Fruit fly (Drosophila melanogaster) whole organism, wandering third instar larva: ENCODE data around the gene CG14229.

Experiments
- Abd-B ChIP-seq: fragments of >200 bp; optimal IDR thresholded peaks from 2 replicates; lab custom pipeline; 2017; ENCODE audit warnings: missing biosample characterization, missing genetic modification characterization
- CG32264 ChIP-seq: fragments of 200-800 bp; sonication (Bioruptor generic); optimal IDR thresholded peaks from 2 replicates; lab custom pipeline; 2016; ENCODE audit warnings: missing biosample characterization, missing genetic modification characterization
- CG9705 ChIP-seq: fragments of 200-800 bp; sonication (Bioruptor generic); optimal IDR thresholded peaks from 2 replicates; lab custom pipeline; 2018; ENCODE audit warnings: missing biosample characterization, mild to moderate bottlenecking, missing genetic modification characterization
- CrebA ChIP-seq: fragments of 200-800 bp; sonication (Bioruptor generic); optimal IDR thresholded peaks from 2 replicates; lab custom pipeline; 2016; ENCODE audit warnings: missing biosample characterization, mild to moderate bottlenecking, missing genetic modification characterization, borderline replicate concordance
- Dfd ChIP-seq: fragments of >200 bp; optimal IDR thresholded peaks from 2 replicates; lab custom pipeline; 2017; ENCODE audit warnings: missing biosample characterization, missing genetic modification characterization
- Dif ChIP-seq: fragments of 200-275, 200-300 bp; sonication (Bioruptor generic); optimal IDR thresholded peaks from 2 replicates; lab custom pipeline; 2018; ENCODE audit warnings: missing biosample characterization, missing genetic modification characterization; ENCODE audit not compliant: partially characterized antibody
- GATAd ChIP-seq: sonication (Bioruptor generic); optimal IDR thresholded peaks from 2 replicates; lab custom pipeline; 2016; ENCODE audit warnings: missing biosample characterization, missing genetic modification characterization
- HLH106 ChIP-seq: fragments of 200-800 bp; optimal IDR thresholded peaks from 3 replicates; lab custom pipeline; 2019; ENCODE audit warnings: missing biosample characterization, mild to moderate bottlenecking, missing genetic modification characterization, moderate library complexity
- Hnf4 ChIP-seq: fragments of 200-800 bp; sonication (Bioruptor generic); optimal IDR thresholded peaks from 2 replicates; lab custom pipeline; 2016; ENCODE audit warnings: missing biosample characterization, mild to moderate bottlenecking, missing genetic modification characterization
- Hr78 ChIP-seq: fragments of >200 bp; optimal IDR thresholded peaks from 2 replicates; lab custom pipeline; 2017; ENCODE audit warnings: missing biosample characterization, missing genetic modification characterization
- Hr83 ChIP-seq: fragments of 200-300 bp; sonication (Bioruptor generic); optimal IDR thresholded peaks from 2 replicates; lab custom pipeline; 2016; ENCODE audit warnings: missing biosample characterization, mild to moderate bottlenecking, missing genetic modification characterization, moderate library complexity; ENCODE audit not compliant: poor library complexity, severe bottlenecking
- Jra ChIP-seq: sonication (Bioruptor generic); optimal IDR thresholded peaks from 2 replicates; lab custom pipeline; 2016; ENCODE audit warnings: missing biosample characterization, missing genetic modification characterization
- Mio ChIP-seq: sonication (Bioruptor generic); optimal IDR thresholded peaks from 2 replicates; lab custom pipeline; 2016; ENCODE audit warnings: missing biosample characterization, missing genetic modification characterization
- Myc ChIP-seq: fragments of >200 bp; optimal IDR thresholded peaks from 2 replicates; lab custom pipeline; 2017
- N ChIP-seq: fragments of >200 bp; optimal IDR thresholded peaks from 2 replicates; lab custom pipeline; 2018; ENCODE audit warnings: missing biosample characterization, missing external identifiers, missing genetic modification characterization
- OdsH ChIP-seq: fragments of 200-800 bp; sonication (Bioruptor generic); optimal IDR thresholded peaks from 2 replicates; lab custom pipeline; 2016; ENCODE audit warnings: missing biosample characterization, mild to moderate bottlenecking, missing genetic modification characterization
- Rel ChIP-seq, 2 experiments: fragments of 200-800 bp; sonication (Bioruptor generic) in 1 of 2; optimal IDR thresholded peaks; 2 replicates in 1 of 2; 3 replicates in 1 of 2; lab custom pipeline; 2016 to 2019; ENCODE audit warnings: mild to moderate bottlenecking in 2 of 2, missing biosample characterization in 2 of 2, missing genetic modification characterization in 2 of 2, moderate library complexity in 1 of 2
- Sp1 ChIP-seq: fragments of 200-800 bp; sonication (Bioruptor generic); optimal IDR thresholded peaks from 3 replicates; lab custom pipeline; 2019; ENCODE audit warnings: missing biosample characterization, mild to moderate bottlenecking, missing genetic modification characterization, moderate library complexity
- Vsx2 ChIP-seq: fragments of 200-300, 225-300 bp; sonication (Bioruptor generic); optimal IDR thresholded peaks from 2 replicates; lab custom pipeline; 2018; ENCODE audit warnings: missing biosample characterization, missing genetic modification characterization; ENCODE audit not compliant: partially characterized antibody
- br ChIP-seq: fragments of 200-800 bp; sonication (Bioruptor generic); optimal IDR thresholded peaks from 2 replicates; lab custom pipeline; 2016; ENCODE audit warnings: missing biosample characterization, missing genetic modification characterization
- brk ChIP-seq: fragments of 200-800 bp; sonication (Bioruptor generic); optimal IDR thresholded peaks from 2 replicates; lab custom pipeline; 2016; ENCODE audit warnings: missing biosample characterization, mild to moderate bottlenecking, missing genetic modification characterization
- dl ChIP-seq, 2 experiments: fragments of 175-275, 200-275 bp in 1 of 2; fragments of 200-275 bp in 1 of 2; sonication (Bioruptor generic); optimal IDR thresholded peaks; lab custom pipeline; 2018; ENCODE audit warnings: mild to moderate bottlenecking in 2 of 2, missing biosample characterization in 2 of 2, missing genetic modification characterization in 2 of 2, moderate library complexity in 2 of 2; ENCODE audit not compliant: partially characterized antibody in 2 of 2, insufficient read depth in 1 of 2
- dmrt93B ChIP-seq: fragments of 200-800 bp; sonication (Bioruptor generic); optimal IDR thresholded peaks from 2 replicates; lab custom pipeline; 2018; ENCODE audit warnings: missing biosample characterization, mild to moderate bottlenecking, missing genetic modification characterization
- dsf ChIP-seq: sonication (Bioruptor generic); optimal IDR thresholded peaks from 2 replicates; lab custom pipeline; 2016; ENCODE audit warnings: missing biosample characterization, missing genetic modification characterization, borderline replicate concordance
- ey ChIP-seq: fragments of 200-800 bp; sonication (Bioruptor generic); optimal IDR thresholded peaks from 2 replicates; lab custom pipeline; 2016; ENCODE audit warnings: missing biosample characterization, missing genetic modification characterization
- foxo ChIP-seq, 2 experiments: fragments of 200-800 bp; sonication (Bioruptor generic); optimal IDR thresholded peaks; 2 replicates in 1 of 2; 3 replicates in 1 of 2; lab custom pipeline; 2016 to 2017; ENCODE audit warnings: missing biosample characterization in 2 of 2, missing genetic modification characterization in 2 of 2
- fru ChIP-seq: fragments of 200-800 bp; sonication (Bioruptor generic); optimal IDR thresholded peaks from 3 replicates; lab custom pipeline; 2016; ENCODE audit warnings: missing biosample characterization, mild to moderate bottlenecking, missing genetic modification characterization
- h ChIP-seq: fragments of 200-800 bp; sonication (Bioruptor generic); optimal IDR thresholded peaks from 3 replicates; lab custom pipeline; 2016; ENCODE audit warnings: missing biosample characterization, mild to moderate bottlenecking, missing genetic modification characterization
- jim ChIP-seq: fragments of 175-275, 200-325 bp; sonication (Bioruptor generic); optimal IDR thresholded peaks from 2 replicates; lab custom pipeline; 2016; ENCODE audit warnings: missing biosample characterization, mild to moderate bottlenecking, missing genetic modification characterization
- lola ChIP-seq: fragments of >200 bp; optimal IDR thresholded peaks from 2 replicates; lab custom pipeline; 2017; ENCODE audit warnings: missing biosample characterization, missing genetic modification characterization
- pan ChIP-seq: fragments of >200 bp; optimal IDR thresholded peaks from 2 replicates; lab custom pipeline; 2017
- psq ChIP-seq: fragments of 200-800 bp; sonication (Bioruptor generic); optimal IDR thresholded peaks from 3 replicates; lab custom pipeline; 2017; ENCODE audit warnings: missing biosample characterization, mild to moderate bottlenecking, missing genetic modification characterization, moderate library complexity
- rgr ChIP-seq: fragments of 200-800 bp; sonication (Bioruptor generic); optimal IDR thresholded peaks from 3 replicates; lab custom pipeline; 2016; ENCODE audit warnings: missing biosample characterization, mild to moderate bottlenecking, missing genetic modification characterization
- sage ChIP-seq: fragments of 200-800 bp; sonication (Bioruptor generic); optimal IDR thresholded peaks from 2 replicates; lab custom pipeline; 2016; ENCODE audit warnings: missing biosample characterization, mild to moderate bottlenecking, missing genetic modification characterization
- sv ChIP-seq: fragments of 200-800 bp; sonication (Bioruptor generic); optimal IDR thresholded peaks from 3 replicates; lab custom pipeline; 2016; ENCODE audit warnings: missing biosample characterization, missing genetic modification characterization
- tai ChIP-seq: sonication (Bioruptor generic); optimal IDR thresholded peaks from 2 replicates; lab custom pipeline; 2016; ENCODE audit warnings: missing biosample characterization, missing genetic modification characterization
- usp ChIP-seq: fragments of >200 bp; optimal IDR thresholded peaks from 2 replicates; lab custom pipeline; 2017; ENCODE audit warnings: missing biosample characterization, missing genetic modification characterization
- woc ChIP-seq: sonication (Bioruptor generic); optimal IDR thresholded peaks from 2 replicates; lab custom pipeline; 2016; ENCODE audit warnings: missing biosample characterization, mild to moderate bottlenecking, missing genetic modification characterization

The CG14229 gene

DNA sequence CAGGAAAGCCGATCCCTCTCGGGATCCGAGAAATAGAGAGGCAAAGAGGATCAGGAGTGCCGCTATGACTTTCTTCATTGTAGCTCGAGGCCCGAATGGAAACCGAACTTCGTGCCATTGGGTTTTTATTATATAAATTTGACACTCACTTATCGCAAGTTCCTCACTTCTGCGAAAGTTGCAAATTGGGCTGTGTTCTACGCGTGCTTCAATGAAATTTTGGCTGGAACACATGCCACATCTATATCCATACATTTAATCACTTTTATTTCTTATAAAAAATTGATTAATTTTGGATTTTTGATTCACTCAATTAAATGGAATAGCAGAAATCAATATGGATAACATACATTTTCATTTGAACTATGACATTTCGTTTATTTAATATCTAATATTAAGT, 6.2 kb downstream of the CG14229 start, which contains the start of gene CG14227:
TSS of gene CG14227 (minus strand) at position 101 of the 400 bp plus-strand sequence.
- TF ChIP-seq foxo (GFP tag; optimal IDR thresholded peaks at IDR 0.05; lab: Kevin White, UChicago): no peak

DNA sequence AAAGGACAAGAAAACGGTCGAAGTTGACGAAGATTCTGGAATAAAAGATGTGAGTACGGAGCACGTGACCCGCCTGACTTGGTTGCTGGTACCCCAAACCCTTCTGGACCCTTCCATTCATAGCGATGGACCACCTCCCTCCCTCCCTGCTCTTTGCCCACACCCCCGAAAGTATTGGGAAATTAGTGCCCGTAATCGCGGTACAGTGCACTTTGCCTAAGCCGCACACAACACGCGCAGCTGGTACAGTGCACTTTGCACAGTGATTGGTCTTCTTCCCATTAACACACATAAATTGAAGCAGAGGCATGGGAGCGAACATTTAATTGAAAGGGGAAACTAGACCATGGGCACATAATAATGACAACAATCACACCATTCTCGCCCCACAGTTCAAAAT, 11.0 kb downstream of the CG14229 start:
- TF ChIP-seq pan (lab: Kevin White, UChicago): no peak

DNA sequence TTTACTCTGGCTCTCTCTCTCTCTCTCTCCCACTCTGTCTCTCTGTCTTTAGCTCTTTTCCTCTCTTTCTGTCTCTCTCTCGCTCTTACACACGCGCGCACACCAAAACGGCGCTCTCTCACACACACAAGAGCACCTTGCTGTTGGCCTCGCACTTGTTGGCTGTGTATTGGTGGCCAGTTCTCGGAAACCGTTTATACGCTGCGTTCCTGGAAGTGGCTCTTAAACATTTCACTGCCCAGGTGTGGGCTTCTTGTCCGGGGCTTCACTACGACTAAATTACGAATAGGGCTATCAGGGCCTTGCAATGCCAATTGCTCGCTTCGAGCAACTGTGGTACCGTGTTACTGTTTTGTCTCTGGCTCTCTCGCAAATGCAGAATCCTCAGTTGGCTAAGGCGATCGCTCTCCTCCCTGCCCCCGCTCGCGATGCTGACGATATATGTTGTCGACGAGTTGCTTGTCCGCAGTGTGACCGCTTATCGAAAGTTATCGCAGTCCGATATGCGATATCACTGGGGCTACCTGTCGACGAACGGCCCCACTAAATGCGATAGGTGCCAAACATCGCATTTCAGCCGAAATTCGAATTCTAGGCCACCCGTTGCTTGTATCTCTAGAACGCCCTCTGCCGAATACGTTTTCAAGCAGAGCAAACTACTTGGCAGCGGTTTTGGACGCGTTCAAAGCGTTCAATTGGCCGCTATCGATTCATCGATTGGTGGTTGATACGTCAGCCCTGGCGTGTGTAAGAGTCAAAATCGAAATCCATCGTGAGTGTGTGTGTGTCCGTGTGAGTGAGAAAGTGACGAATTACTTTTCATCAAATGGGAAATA, 11.8 kb downstream of the CG14229 start, which contains the start of the genes dome and Ubqn:
TSS of gene dome (minus strand) at position 479 of the 836 bp plus-strand sequence.
TSS of gene Ubqn (plus strand) at position 769 of the 836 bp plus-strand sequence.
- TF ChIP-seq Jra (no peak), Hr78 (GFP tag; lab: Kevin White, UChicago) (no peak), HLH106 (peak; percentile 16), rgr (peak; percentile 21), ey (GFP tag; lab: Kevin White, UChicago) (no peak), GATAd (no peak), tai (GFP tag; lab: Kevin White, UChicago) (no peak), Dif (GFP tag; lab: Kevin White, UChicago) (peak; percentile 96), CG32264 (GFP tag; lab: Kevin White, UChicago) (no peak), dmrt93B (GFP tag; lab: Kevin White, UChicago) (no peak), jim (no peak), Abd-B (no peak), psq (no peak), CrebA (no peak), sv (GFP tag; lab: Kevin White, UChicago) (no peak), dsf (GFP tag; lab: Kevin White, UChicago) (no peak), Myc (lab: Kevin White, UChicago) (no peak), lola (GFP tag; lab: Kevin White, UChicago) (no peak), N (GFP tag; lab: Kevin White, UChicago) (peak; percentile 38), Rel (GFP tag; optimal IDR thresholded peaks at IDR 0.05; lab: Kevin White, UChicago) (no peak), Rel (tag; optimal IDR thresholded peaks at IDR 0.05; lab: Kevin White, UChicago) (peak; percentile 4), fru (GFP tag; lab: Kevin White, UChicago) (peak; percentile 30), sage (no peak), foxo (GFP tag; optimal IDR thresholded peaks at IDR 0.05; lab: Kevin White, UChicago) (peak in 1 of 2 experiments; percentile 2), dl (GFP tag; optimal IDR thresholded peaks at IDR 0.05; lab: Kevin White, UChicago; ENCODE audit: insufficient read depth in 1 of 2, partially characterized antibody in 2 of 2) (peak; percentile 86 to 97), usp (GFP tag; lab: Kevin White, UChicago) (no peak), Sp1 (GFP tag; lab: Kevin White, UChicago) (peak; percentile 27), pan (lab: Kevin White, UChicago) (no peak), woc (GFP tag; lab: Kevin White, UChicago) (peak; percentile 1), CG9705 (peak; percentile 23), Hnf4 (GFP tag; lab: Kevin White, UChicago) (no peak), Mio (GFP tag; lab: Kevin White, UChicago) (no peak), Dfd (GFP tag; lab: Kevin White, UChicago) (no peak), br (peak; percentile 8), Hr83 (no peak), h (GFP tag; lab: Kevin White, UChicago) (peak; percentile 29), Vsx2 (GFP tag; lab: Kevin White, UChicago) (no peak), OdsH (no peak), brk (no peak)
